Worm (Caenorhabditis elegans) whole organism, late embryonic: ENCODE results near the gene R160.2.

Source experiments
- C08G9.2 ChIP-seq: sonication (generic microtip); optimal IDR thresholded peaks from 2 replicates; lab custom pipeline; 2016; ENCODE audit warnings: mild to moderate bottlenecking, missing genetic modification characterization, moderate library complexity, missing compliant biosample characterization
- C38D4.7 ChIP-seq: fragments of 200-800 bp; sonication (Bioruptor generic); optimal IDR thresholded peaks from 2 replicates; lab custom pipeline; 2018; ENCODE audit warnings: mild to moderate bottlenecking, missing genetic modification characterization, moderate library complexity, missing compliant biosample characterization
- F13H6.1 ChIP-seq: sonication (generic microtip); optimal IDR thresholded peaks from 2 replicates; lab custom pipeline; 2016; ENCODE audit warnings: missing genetic modification characterization, missing compliant biosample characterization
- K09A11.1 ChIP-seq: sonication (generic microtip); optimal IDR thresholded peaks from 2 replicates; lab custom pipeline; 2017; ENCODE audit warnings: antibody characterized with exemption, mild to moderate bottlenecking, missing genetic modification characterization, missing compliant biosample characterization; ENCODE audit not compliant: insufficient read depth
- Y22D7AL.16 ChIP-seq: sonication (generic microtip); optimal IDR thresholded peaks from 2 replicates; lab custom pipeline; 2016; ENCODE audit warnings: missing genetic modification characterization, missing compliant biosample characterization
- ama-1 ChIP-seq: fragments of 150-350 bp; optimal IDR thresholded peaks from 2 replicates; lab custom pipeline; 2014
- ceh-14 ChIP-seq: sonication (generic microtip); optimal IDR thresholded peaks from 2 replicates; lab custom pipeline; 2016; ENCODE audit warnings: missing genotype, missing genetic modification characterization, missing compliant biosample characterization
- ceh-18 ChIP-seq: sonication (generic microtip); optimal IDR thresholded peaks from 2 replicates; lab custom pipeline; 2016; ENCODE audit warnings: missing genetic modification characterization, missing compliant biosample characterization
- ceh-19 ChIP-seq: fragments of 200-800 bp; sonication (Bioruptor generic); optimal IDR thresholded peaks from 2 replicates; lab custom pipeline; 2018; ENCODE audit warnings: mild to moderate bottlenecking, missing genetic modification characterization, missing compliant biosample characterization
- ceh-2 ChIP-seq: sonication (generic microtip); optimal IDR thresholded peaks from 2 replicates; lab custom pipeline; 2016; ENCODE audit warnings: missing genotype, missing genetic modification characterization, missing compliant biosample characterization
- ceh-30 ChIP-seq: fragments of 150-350 bp; optimal IDR thresholded peaks from 2 replicates; lab custom pipeline; 2014; ENCODE audit warnings: missing biosample characterization, missing genetic modification characterization
- ceh-31 ChIP-seq: sonication (generic microtip); optimal IDR thresholded peaks from 2 replicates; lab custom pipeline; 2016; ENCODE audit warnings: missing genetic modification characterization, missing compliant biosample characterization
- ceh-34 ChIP-seq: sonication (generic microtip); optimal IDR thresholded peaks from 2 replicates; lab custom pipeline; 2016; ENCODE audit warnings: mild to moderate bottlenecking, missing genetic modification characterization, missing compliant biosample characterization
- ceh-45 ChIP-seq: fragments of 200-800 bp; sonication (Bioruptor generic); IDR thresholded peaks from 2 replicates; pipeline ENCODE4 v1.3.6; 2022; ENCODE audit warnings: missing genetic modification reagents, missing genetic modification characterization, missing compliant biosample characterization
- ceh-9 ChIP-seq: sonication (generic microtip); optimal IDR thresholded peaks from 2 replicates; lab custom pipeline; 2016; ENCODE audit warnings: mild to moderate bottlenecking, missing genetic modification characterization, inconsistent platforms, missing compliant biosample characterization
- dve-1 ChIP-seq: sonication (generic microtip); optimal IDR thresholded peaks from 2 replicates; lab custom pipeline; 2017; ENCODE audit warnings: antibody characterized with exemption, mild to moderate bottlenecking, missing genetic modification characterization, missing compliant biosample characterization
- elt-2 ChIP-seq: sonication (generic microtip); optimal IDR thresholded peaks from 2 replicates; lab custom pipeline; 2016; ENCODE audit warnings: missing genetic modification reagents, missing genetic modification characterization, missing compliant biosample characterization
- elt-4 ChIP-seq: sonication (generic microtip); optimal IDR thresholded peaks from 2 replicates; lab custom pipeline; 2016; ENCODE audit warnings: missing genetic modification characterization, missing compliant biosample characterization
- ets-4 ChIP-seq: sonication (generic microtip); optimal IDR thresholded peaks from 2 replicates; lab custom pipeline; 2016; ENCODE audit warnings: missing genetic modification characterization, missing compliant biosample characterization
- eyg-1 ChIP-seq: sonication (generic microtip); optimal IDR thresholded peaks from 2 replicates; lab custom pipeline; 2016; ENCODE audit warnings: missing genotype, missing genetic modification characterization, missing compliant biosample characterization
- fax-1 ChIP-seq: sonication (generic microtip); optimal IDR thresholded peaks from 2 replicates; lab custom pipeline; 2016; ENCODE audit warnings: missing genotype, missing genetic modification characterization, missing compliant biosample characterization
- fkh-6 ChIP-seq: sonication (generic microtip); optimal IDR thresholded peaks from 2 replicates; lab custom pipeline; 2016; ENCODE audit warnings: missing genetic modification characterization, missing compliant biosample characterization
- gmeb-2 ChIP-seq: sonication (generic microtip); optimal IDR thresholded peaks from 2 replicates; lab custom pipeline; 2016; ENCODE audit warnings: missing genetic modification characterization, inconsistent platforms, missing compliant biosample characterization
- hlh-13 ChIP-seq: fragments of 200-800 bp; sonication (Bioruptor generic); optimal IDR thresholded peaks from 2 replicates; lab custom pipeline; 2018; ENCODE audit warnings: mild to moderate bottlenecking, missing genetic modification characterization, missing compliant biosample characterization
- lim-6 ChIP-seq: sonication (generic microtip); optimal IDR thresholded peaks from 2 replicates; lab custom pipeline; 2016; ENCODE audit warnings: missing genetic modification characterization, missing compliant biosample characterization
- lin-11 ChIP-seq: fragments of 200-800 bp; sonication (Bioruptor generic); optimal IDR thresholded peaks from 2 replicates; lab custom pipeline; 2018; ENCODE audit warnings: mild to moderate bottlenecking, missing genetic modification characterization, missing compliant biosample characterization
- mec-3 ChIP-seq: sonication (generic microtip); optimal IDR thresholded peaks from 2 replicates; lab custom pipeline; 2016; ENCODE audit warnings: borderline replicate concordance, missing genetic modification characterization, missing compliant biosample characterization
- nfya-1 ChIP-seq: sonication (generic microtip); optimal IDR thresholded peaks from 2 replicates; lab custom pipeline; 2017; ENCODE audit warnings: missing genetic modification characterization, mild to moderate bottlenecking, missing compliant biosample characterization, antibody characterized with exemption, moderate library complexity
- nhr-11 ChIP-seq: fragments of 150-350 bp; optimal IDR thresholded peaks from 2 replicates; lab custom pipeline; 2014; ENCODE audit warnings: missing biosample characterization, missing genetic modification characterization
- npax-4 ChIP-seq: sonication (generic microtip); optimal IDR thresholded peaks from 2 replicates; lab custom pipeline; 2016; ENCODE audit warnings: missing genetic modification characterization, missing compliant biosample characterization
- odd-2 ChIP-seq: sonication (generic microtip); optimal IDR thresholded peaks from 2 replicates; lab custom pipeline; 2017; ENCODE audit warnings: antibody characterized with exemption, mild to moderate bottlenecking, missing genetic modification characterization, missing compliant biosample characterization
- pag-3 ChIP-seq: sonication (generic microtip); optimal IDR thresholded peaks from 2 replicates; lab custom pipeline; 2016; ENCODE audit warnings: missing compliant biosample characterization, missing genetic modification characterization, borderline replicate concordance
- pat-9 ChIP-seq: fragments of 200-800 bp; sonication (Bioruptor generic); optimal IDR thresholded peaks from 2 replicates; lab custom pipeline; 2018; ENCODE audit warnings: mild to moderate bottlenecking, missing genetic modification characterization, moderate library complexity, missing compliant biosample characterization
- pha-2 ChIP-seq: sonication (generic microtip); optimal IDR thresholded peaks from 2 replicates; lab custom pipeline; 2017; ENCODE audit warnings: mild to moderate bottlenecking, missing genetic modification characterization, missing compliant biosample characterization
- ref-2 ChIP-seq: sonication (generic microtip); optimal IDR thresholded peaks from 2 replicates; lab custom pipeline; 2016; ENCODE audit warnings: missing genetic modification characterization, missing compliant biosample characterization
- rnt-1 ChIP-seq: sonication (generic microtip); optimal IDR thresholded peaks from 2 replicates; lab custom pipeline; 2016; ENCODE audit warnings: missing genetic modification characterization, missing compliant biosample characterization
- sdc-2 ChIP-seq: sonication (generic microtip); optimal IDR thresholded peaks from 2 replicates; lab custom pipeline; 2016; ENCODE audit warnings: missing genotype, missing genetic modification characterization, missing compliant biosample characterization
- sox-2 ChIP-seq: fragments of 200-800 bp; sonication (Bioruptor generic); IDR thresholded peaks from 2 replicates; pipeline ENCODE4 v1.3.6; 2022; ENCODE audit warnings: missing genetic modification reagents, missing genetic modification characterization, missing compliant biosample characterization
- tbx-2 ChIP-seq: sonication (generic microtip); optimal IDR thresholded peaks from 2 replicates; lab custom pipeline; 2016; ENCODE audit warnings: missing genetic modification characterization, missing compliant biosample characterization
- tbx-7 ChIP-seq: sonication (generic microtip); optimal IDR thresholded peaks from 2 replicates; lab custom pipeline; 2016; ENCODE audit warnings: missing genotype, missing genetic modification characterization, missing compliant biosample characterization
- unc-42 ChIP-seq: sonication (generic microtip); optimal IDR thresholded peaks from 2 replicates; lab custom pipeline; 2016; ENCODE audit warnings: missing genotype, missing genetic modification characterization, missing compliant biosample characterization
- unc-86 ChIP-seq: sonication (generic microtip); optimal IDR thresholded peaks from 2 replicates; lab custom pipeline; 2016; ENCODE audit warnings: missing genetic modification characterization, missing compliant biosample characterization
- zip-5 ChIP-seq: sonication (generic microtip); optimal IDR thresholded peaks from 2 replicates; lab custom pipeline; 2016; ENCODE audit warnings: missing genetic modification characterization, missing compliant biosample characterization
- ztf-16 ChIP-seq: sonication (generic microtip); optimal IDR thresholded peaks from 2 replicates; lab custom pipeline; 2017; ENCODE audit warnings: missing genetic modification characterization, missing compliant biosample characterization

The R160.2 gene

DNA sequence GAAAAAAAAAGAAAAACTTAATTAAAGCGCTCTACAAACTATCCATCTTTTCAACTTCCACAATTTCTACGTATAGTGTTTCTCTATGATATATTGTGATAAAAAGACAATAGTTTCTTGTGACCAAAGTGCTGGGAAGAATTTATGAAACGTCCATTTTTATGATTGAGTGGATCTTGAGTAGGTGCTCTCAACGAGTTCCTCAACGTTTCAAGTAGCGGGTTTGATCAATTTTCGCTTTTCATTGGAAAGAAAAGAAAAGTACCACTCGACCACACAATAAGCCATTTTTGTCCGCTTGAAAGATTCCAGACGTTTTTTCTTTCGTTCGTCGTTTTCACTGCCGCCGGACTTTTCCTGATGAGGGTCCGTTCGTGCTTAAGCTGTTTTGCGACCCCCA lies 20.8 kb upstream of the R160.2 start:
- TF ChIP-seq ceh-9 (tag; lab: Kevin White, UChicago), result no peak
- no peak for TF ChIP-seq dve-1
- no peak for TF ChIP-seq sox-2 (GFP tag; lab: Robert Waterston, UW)
- no peak for TF ChIP-seq ceh-14 (tag; lab: Kevin White, UChicago)
- no peak for TF ChIP-seq C08G9.2 (tag; lab: Kevin White, UChicago)
- no peak for TF ChIP-seq odd-2
- no peak for TF ChIP-seq npax-4 (tag; lab: Kevin White, UChicago)
- TF ChIP-seq ama-1 (lab: Kevin White, UChicago), result no peak
- TF ChIP-seq ceh-18 (tag; lab: Kevin White, UChicago), result no peak
- TF ChIP-seq ceh-19 (GFP tag; lab: Kevin White, UChicago), result no peak

- TF ChIP-seq sdc-2 (tag; lab: Kevin White, UChicago), result peak; percentile 98
- TF ChIP-seq elt-2 (tag; lab: Kevin White, UChicago), result no peak
- TF ChIP-seq elt-4 (tag; lab: Kevin White, UChicago), result no peak
- TF ChIP-seq eyg-1, result no peak
- TF ChIP-seq fkh-6 (tag; lab: Kevin White, UChicago), result no peak
- no peak for TF ChIP-seq tbx-7 (tag; lab: Kevin White, UChicago)
- peak; percentile 33 for TF ChIP-seq ceh-34
- no peak for TF ChIP-seq lin-11 (tag; lab: Kevin White, UChicago)
- no peak for TF ChIP-seq zip-5 (tag; lab: Kevin White, UChicago)
- TF ChIP-seq K09A11.1 (tag; lab: Kevin White, UChicago), result peak; percentile 83
- TF ChIP-seq ceh-18 (tag; lab: Kevin White, UChicago), result peak; percentile 61
- peak; percentile 37 for TF ChIP-seq sox-2 (GFP tag; lab: Robert Waterston, UW)
- no peak for TF ChIP-seq Y22D7AL.16 (tag; lab: Kevin White, UChicago)
- TF ChIP-seq unc-86, result peak; percentile 8
- TF ChIP-seq pha-2 (tag; lab: Kevin White, UChicago), result no peak
- no peak for TF ChIP-seq C08G9.2 (tag; lab: Kevin White, UChicago)
- TF ChIP-seq ets-4 (tag; lab: Kevin White, UChicago), result peak; percentile 41
- TF ChIP-seq rnt-1 (tag; lab: Kevin White, UChicago), result no peak
- peak; percentile 74 for TF ChIP-seq ceh-31 (tag; lab: Kevin White, UChicago)
- peak; percentile 58 for TF ChIP-seq nfya-1 (tag; lab: Kevin White, UChicago)
- no peak for TF ChIP-seq lim-6
- peak; percentile 33 for TF ChIP-seq ref-2 (tag; lab: Kevin White, UChicago)
- peak; percentile 33 for TF ChIP-seq tbx-2 (tag; lab: Kevin White, UChicago)
- TF ChIP-seq mec-3 (tag; lab: Kevin White, UChicago), result no peak
- no peak for TF ChIP-seq ceh-30
- no peak for TF ChIP-seq ceh-2 (tag; lab: Kevin White, UChicago)
- TF ChIP-seq unc-42 (tag; lab: Kevin White, UChicago), result peak; percentile 6
- TF ChIP-seq ztf-16 (tag; lab: Kevin White, UChicago), result no peak
These were observed 18.6 kb upstream of the R160.2 start for ce11 chrX:4395073-4395850.

- no peak for TF ChIP-seq unc-42 (tag; lab: Kevin White, UChicago)
- TF ChIP-seq npax-4 (tag; lab: Kevin White, UChicago), result no peak
- TF ChIP-seq F13H6.1 (tag; lab: Kevin White, UChicago), result no peak
- no peak for TF ChIP-seq gmeb-2 (tag; lab: Kevin White, UChicago)
- no peak for TF ChIP-seq sdc-2 (tag; lab: Kevin White, UChicago)
- TF ChIP-seq ceh-14 (tag; lab: Kevin White, UChicago), result no peak
- no peak for TF ChIP-seq pat-9
- no peak for TF ChIP-seq fax-1 (tag; lab: Kevin White, UChicago)
- no peak for TF ChIP-seq ceh-45 (GFP tag; lab: Robert Waterston, UW)
- TF ChIP-seq ceh-30, result no peak
- no peak for TF ChIP-seq unc-86
- no peak for TF ChIP-seq C38D4.7 (GFP tag; lab: Kevin White, UChicago)
- TF ChIP-seq eyg-1, result no peak
- no peak for TF ChIP-seq nhr-11 (tag; lab: Kevin White, UChicago)
- no peak for TF ChIP-seq pag-3
- no peak for TF ChIP-seq hlh-13 (GFP tag; lab: Kevin White, UChicago)
- TF ChIP-seq Y22D7AL.16 (tag; lab: Kevin White, UChicago), result no peak
- no peak for TF ChIP-seq K09A11.1 (tag; lab: Kevin White, UChicago)
- no peak for TF ChIP-seq ref-2 (tag; lab: Kevin White, UChicago)
- no peak for TF ChIP-seq nfya-1 (tag; lab: Kevin White, UChicago)
These were observed 15.0 kb upstream of the R160.2 start for ce11 chrX:4391680-4392079.
